Worm (Caenorhabditis elegans) whole organism, midembryonic: Measurements from ENCODE around the gene str-252.

Source experiments
- T22C8.4 ChIP-seq: fragments of 200-800 bp; sonication (Bioruptor generic); IDR thresholded peaks from 2 replicates; pipeline ENCODE4 v1.3.6; 2022; ENCODE audit warnings: missing genetic modification characterization, missing compliant biosample characterization
- med-1 ChIP-seq: sonication (generic microtip); optimal IDR thresholded peaks from 2 replicates; lab custom pipeline; 2017; ENCODE audit warnings: missing genetic modification characterization, mild to moderate bottlenecking, missing compliant biosample characterization, antibody characterized with exemption, missing genetic modification reagents; ENCODE audit not compliant: insufficient read depth
- ref-1 ChIP-seq: fragments of 200-800 bp; sonication (Bioruptor generic); conservative IDR thresholded peaks from 2 replicates; pipeline ENCODE4 v1.3.6; 2022; ENCODE audit warnings: missing genetic modification reagents, missing genetic modification characterization, missing compliant biosample characterization

DNA sequence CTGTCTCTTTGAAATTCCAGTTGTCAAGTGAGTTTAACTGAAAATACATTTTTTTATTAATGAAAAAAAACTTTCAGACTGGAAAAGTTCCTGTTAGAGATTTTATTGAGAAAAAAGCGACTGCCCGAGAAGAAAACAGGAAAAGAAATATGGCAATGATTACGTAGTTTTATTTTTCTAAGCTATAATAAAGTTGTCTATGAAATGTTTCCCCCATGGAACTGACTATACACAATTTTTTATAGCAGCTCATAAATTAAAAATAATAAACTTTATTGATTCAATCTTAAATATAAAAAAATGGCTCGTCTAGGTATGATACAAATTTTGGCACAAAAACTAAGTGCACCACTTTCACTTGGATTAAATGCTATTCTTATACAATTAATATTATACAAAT lies 13.8 kb upstream of the str-252 start, which contains the start of gene C06B3.1:
- TF ChIP-seq ref-1 (GFP tag; lab: Robert Waterston, UW) (no peak), med-1 (GFP tag; lab: Kevin White, UChicago) (no peak), T22C8.4 (GFP tag; lab: Robert Waterston, UW) (no peak)
